Worm (Caenorhabditis elegans): Measurements from ENCODE around the gene F07H5.7.

ce11 chrII:8818978-8819896, 25.3 kb upstream of the F07H5.7 start, which contains the start of gene F46C5.10:
- TF ChIP-seq snpc-4 (tag; optimal IDR thresholded peaks at IDR 0.05) (no peak), nhr-77 (tag; optimal IDR thresholded peaks at IDR 0.05) (no peak), jun-1 (tag; optimal IDR thresholded peaks at IDR 0.05) (no peak), nhr-90 (tag; optimal IDR thresholded peaks at IDR 0.05; ENCODE audit: poor library complexity) (peak; percentile 67), lin-15B (tag; optimal IDR thresholded peaks at IDR 0.05) (no peak), nhr-11 (tag; optimal IDR thresholded peaks at IDR 0.05) (no peak), sox-4 (tag; optimal IDR thresholded peaks at IDR 0.05) (no peak), C04F5.9 (tag; optimal IDR thresholded peaks at IDR 0.05) (no peak), blmp-1 (tag; optimal IDR thresholded peaks at IDR 0.05) (no peak), aly-2 (tag; optimal IDR thresholded peaks at IDR 0.05) (no peak), mdl-1 (tag; optimal IDR thresholded peaks at IDR 0.05) (no peak), alr-1 (tag; optimal IDR thresholded peaks at IDR 0.05; ENCODE audit: borderline replicate concordance) (no peak), lsy-2 (tag; optimal IDR thresholded peaks at IDR 0.05) (peak in 1 of 2 experiments; percentile 23)

Measured in whole organism, L1 larva.